Worm (Caenorhabditis elegans) whole organism, L3 larva: Measurements from ENCODE around the gene Y16B4A.2.

Source experiments
- R02D3.7 ChIP-seq: fragments of 150-350 bp; optimal IDR thresholded peaks from 2 replicates; lab custom pipeline; 2014; ENCODE audit warnings: missing biosample characterization, missing genetic modification characterization
- aly-2 ChIP-seq: fragments of 150-350 bp; optimal IDR thresholded peaks from 2 replicates; lab custom pipeline; 2014; ENCODE audit warnings: missing biosample characterization, missing genetic modification characterization
- ama-1 ChIP-seq: fragments of 150-350 bp; optimal IDR thresholded peaks from 2 replicates; lab custom pipeline; 2018
- ceh-28 ChIP-seq: fragments of 150-350 bp; optimal IDR thresholded peaks from 2 replicates; lab custom pipeline; 2014; ENCODE audit warnings: missing biosample characterization, missing genetic modification reagents, missing genetic modification characterization
- ceh-9 ChIP-seq: sonication (generic microtip); optimal IDR thresholded peaks from 2 replicates; lab custom pipeline; 2018; ENCODE audit warnings: missing biosample characterization, missing genetic modification characterization
- daf-12 ChIP-seq: fragments of 150-350 bp; optimal IDR thresholded peaks from 2 replicates; lab custom pipeline; 2014; ENCODE audit warnings: missing biosample characterization, missing genetic modification reagents, missing genetic modification characterization
- egl-5 ChIP-seq: fragments of 150-350 bp; optimal IDR thresholded peaks from 2 replicates; lab custom pipeline; 2017; ENCODE audit warnings: missing biosample characterization, missing genetic modification reagents, missing genetic modification characterization, inconsistent platforms
- elt-1 ChIP-seq: fragments of 150-350 bp; optimal IDR thresholded peaks from 2 replicates; lab custom pipeline; 2014; ENCODE audit warnings: missing biosample characterization, missing genetic modification characterization
- elt-2 ChIP-seq: sonication (generic microtip); optimal IDR thresholded peaks from 2 replicates; lab custom pipeline; 2016; ENCODE audit warnings: missing genetic modification reagents, mild to moderate bottlenecking, missing genetic modification characterization, missing compliant biosample characterization
- elt-3 ChIP-seq, 3 experiments: fragments of 150-350 bp in 1 of 3; sonication (generic microtip) in 2 of 3; optimal IDR thresholded peaks; 2 replicates in 2 of 3; 4 replicates in 1 of 3; lab custom pipeline; 2014 to 2017; ENCODE audit warnings: missing biosample characterization in 3 of 3, missing genetic modification characterization in 3 of 3
- eor-1 ChIP-seq, 2 experiments: fragments of 150-350 bp; optimal IDR thresholded peaks; 2 replicates each; lab custom pipeline; 2014 to 2018; ENCODE audit warnings: missing biosample characterization in 2 of 2, missing genetic modification characterization in 2 of 2
- fkh-2 ChIP-seq: fragments of 150-350 bp; optimal IDR thresholded peaks from 2 replicates; lab custom pipeline; 2014; ENCODE audit warnings: missing biosample characterization, missing genetic modification reagents, missing genetic modification characterization
- fos-1 ChIP-seq: fragments of 150-350 bp; optimal IDR thresholded peaks from 2 replicates; lab custom pipeline; 2014; ENCODE audit warnings: missing biosample characterization, missing genetic modification characterization
- hmg-11 ChIP-seq: sonication (generic microtip); optimal IDR thresholded peaks from 2 replicates; lab custom pipeline; 2016; ENCODE audit warnings: missing genetic modification characterization, missing compliant biosample characterization
- jun-1 ChIP-seq: fragments of 150-350 bp; optimal IDR thresholded peaks from 2 replicates; lab custom pipeline; 2014; ENCODE audit warnings: missing biosample characterization, missing genetic modification reagents, missing genetic modification characterization
- lin-39 ChIP-seq: fragments of 150-350 bp; optimal IDR thresholded peaks from 2 replicates; lab custom pipeline; 2018; ENCODE audit warnings: missing biosample characterization, missing genetic modification reagents, missing genetic modification characterization
- lsy-12 ChIP-seq: sonication (generic microtip); optimal IDR thresholded peaks from 2 replicates; lab custom pipeline; 2016; ENCODE audit warnings: mild to moderate bottlenecking, missing genetic modification characterization, missing compliant biosample characterization
- mdl-1 ChIP-seq: fragments of 150-350 bp; optimal IDR thresholded peaks from 2 replicates; lab custom pipeline; 2014; ENCODE audit warnings: missing biosample characterization, missing genetic modification characterization
- nhr-11 ChIP-seq: fragments of 150-350 bp; optimal IDR thresholded peaks from 2 replicates; lab custom pipeline; 2014; ENCODE audit warnings: missing biosample characterization, missing genetic modification characterization
- nhr-23 ChIP-seq: fragments of 150-350 bp; optimal IDR thresholded peaks from 2 replicates; lab custom pipeline; 2014; ENCODE audit warnings: missing biosample characterization, missing genetic modification reagents, missing genetic modification characterization
- nhr-237 ChIP-seq: fragments of 150-350 bp; optimal IDR thresholded peaks from 2 replicates; lab custom pipeline; 2014; ENCODE audit warnings: missing biosample characterization, missing genetic modification characterization
- nhr-25 ChIP-seq: sonication (generic microtip); optimal IDR thresholded peaks from 2 replicates; lab custom pipeline; 2017; ENCODE audit warnings: missing biosample characterization, missing genetic modification characterization
- nhr-43 ChIP-seq: sonication (generic microtip); optimal IDR thresholded peaks from 2 replicates; lab custom pipeline; 2016; ENCODE audit warnings: mild to moderate bottlenecking, missing genetic modification characterization, missing compliant biosample characterization; ENCODE audit not compliant: poor library complexity, severe bottlenecking
- nhr-67 ChIP-seq: fragments of 150-350 bp; optimal IDR thresholded peaks from 2 replicates; lab custom pipeline; 2014; ENCODE audit warnings: missing biosample characterization, missing genetic modification characterization
- nhr-76 ChIP-seq: fragments of 150-350 bp; sonication (generic microtip); optimal IDR thresholded peaks from 5 replicates; lab custom pipeline; 2014; ENCODE audit warnings: missing biosample characterization, missing genetic modification characterization
- pha-4 ChIP-seq: fragments of 150-350 bp; optimal IDR thresholded peaks from 2 replicates; lab custom pipeline; 2014; ENCODE audit warnings: missing biosample characterization, missing genetic modification reagents, missing genetic modification characterization
- pqm-1 ChIP-seq: fragments of 150-350 bp; optimal IDR thresholded peaks from 2 replicates; lab custom pipeline; 2017; ENCODE audit warnings: missing biosample characterization, missing genetic modification characterization, inconsistent platforms
- sea-2 ChIP-seq: fragments of 150-350 bp; sonication (generic microtip); optimal IDR thresholded peaks from 4 replicates; lab custom pipeline; 2014; ENCODE audit warnings: missing biosample characterization, missing genetic modification reagents, missing genetic modification characterization
- skn-1 ChIP-seq: fragments of 150-350 bp; optimal IDR thresholded peaks from 2 replicates; lab custom pipeline; 2014; ENCODE audit warnings: missing biosample characterization, missing genetic modification characterization
- tbx-2 ChIP-seq: sonication (generic microtip); optimal IDR thresholded peaks from 2 replicates; lab custom pipeline; 2016; ENCODE audit warnings: mild to moderate bottlenecking, missing genetic modification characterization, missing compliant biosample characterization
- unc-62 ChIP-seq: fragments of 150-350 bp; sonication (generic microtip); optimal IDR thresholded peaks from 4 replicates; lab custom pipeline; 2014; ENCODE audit warnings: missing biosample characterization, missing genetic modification reagents, missing genetic modification characterization
- ztf-11 ChIP-seq: fragments of 150-350 bp; optimal IDR thresholded peaks from 2 replicates; lab custom pipeline; 2014; ENCODE audit warnings: missing biosample characterization, missing genetic modification characterization
- ztf-4 ChIP-seq: fragments of 150-350 bp; optimal IDR thresholded peaks from 2 replicates; lab custom pipeline; 2014; ENCODE audit warnings: missing biosample characterization, missing genetic modification characterization

Gene Y16B4A.2

ce11 chrX:14767813-14768212 is 3.8 kb downstream of the Y16B4A.2 start:
- TF ChIP-seq sea-2 (GFP tag; lab: Kevin White, UChicago) (no peak), ceh-9 (tag; lab: Kevin White, UChicago) (no peak), hmg-11 (tag; lab: Kevin White, UChicago) (no peak), fos-1 (tag; lab: Kevin White, UChicago) (no peak), egl-5 (tag; lab: Kevin White, UChicago) (no peak), R02D3.7 (tag; lab: Kevin White, UChicago) (no peak), ceh-28 (tag; lab: Kevin White, UChicago) (no peak), lin-39 (no peak), jun-1 (tag; lab: Kevin White, UChicago) (no peak), daf-12 (no peak), unc-62 (GFP tag; lab: Kevin White, UChicago) (no peak), nhr-11 (no peak), nhr-76 (tag; lab: Kevin White, UChicago) (no peak), pqm-1 (tag; lab: Kevin White, UChicago) (no peak)

ce11 chrX:14761021-14761420 is 10.6 kb downstream of the Y16B4A.2 start, which contains the start of gene C05G5.5:
Gene C05G5.5 (minus strand): TSS chrX:14761121.
- TF ChIP-seq daf-12 (no peak), ztf-11 (no peak), elt-3 (tag; optimal IDR thresholded peaks at IDR 0.05; lab: Kevin White, UChicago) (no peak), nhr-76 (tag; lab: Kevin White, UChicago) (no peak), hmg-11 (tag; lab: Kevin White, UChicago) (no peak), eor-1 (tag; optimal IDR thresholded peaks at IDR 0.05; lab: Kevin White, UChicago) (no peak), nhr-43 (tag; lab: Kevin White, UChicago) (no peak), nhr-237 (tag; lab: Kevin White, UChicago) (no peak), fkh-2 (tag; lab: Kevin White, UChicago) (no peak), nhr-25 (tag; lab: Kevin White, UChicago) (no peak), fos-1 (tag; lab: Kevin White, UChicago) (no peak), ama-1 (lab: Kevin White, UChicago) (no peak), lin-39 (no peak), aly-2 (tag; lab: Kevin White, UChicago) (no peak), lsy-12 (no peak)

- no peak for TF ChIP-seq ztf-4 (tag; lab: Kevin White, UChicago)
Measured at ce11 chrX:14760166-14760565, 11.5 kb downstream of the Y16B4A.2 start.

DNA sequence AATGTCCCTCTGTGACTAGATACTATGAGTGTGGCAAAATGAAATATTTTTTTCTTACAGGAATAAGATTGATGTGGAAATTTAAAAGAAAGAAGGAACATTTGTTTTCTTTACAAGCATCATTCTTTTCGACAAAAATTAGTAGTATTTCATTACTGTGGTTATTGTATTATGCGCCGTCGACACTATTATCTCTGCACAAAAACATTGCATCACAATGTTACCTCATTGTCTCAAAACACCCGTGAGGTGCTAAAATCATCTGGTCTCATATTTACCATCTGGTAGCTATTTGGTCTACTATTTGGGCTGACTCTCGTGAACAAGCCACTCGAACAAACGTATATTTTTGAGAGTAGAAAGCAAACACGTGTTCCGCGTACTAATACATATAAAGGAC is 12.1 kb downstream of the Y16B4A.2 start:
- TF ChIP-seq pha-4 (peak; percentile 62), skn-1 (tag; lab: Kevin White, UChicago) (no peak)

DNA sequence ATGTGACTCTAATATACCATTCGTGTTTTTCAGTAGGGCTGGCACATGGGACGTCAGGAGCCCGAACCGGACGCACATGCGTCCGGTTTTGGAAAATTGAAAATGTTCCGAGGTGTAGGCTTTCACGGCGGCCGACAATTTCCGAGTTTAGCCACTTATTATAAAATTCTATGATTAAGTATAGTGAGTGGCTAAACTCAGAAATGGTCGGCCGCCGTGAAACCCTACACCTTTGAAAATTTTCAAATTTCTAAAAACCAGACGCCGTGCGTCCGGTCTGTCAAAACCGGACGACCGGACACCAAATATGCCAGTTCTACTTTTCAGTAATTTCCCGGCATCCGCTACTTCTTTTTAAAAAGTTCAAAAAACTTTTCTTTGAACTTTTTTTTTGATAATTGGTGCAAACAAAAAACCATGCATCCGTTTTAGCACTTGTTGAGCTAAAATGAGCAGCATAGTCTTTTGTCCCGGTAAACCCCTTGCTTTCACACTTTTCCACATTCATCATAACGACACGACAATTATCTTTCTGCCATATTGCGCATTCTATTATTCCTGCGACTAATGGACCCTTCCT is 13.9 kb downstream of the Y16B4A.2 start:
- no peak for TF ChIP-seq nhr-67 (tag; lab: Kevin White, UChicago)
- TF ChIP-seq tbx-2 = no peak
- TF ChIP-seq fos-1 (tag; lab: Kevin White, UChicago) = no peak
- no peak for TF ChIP-seq nhr-11
- no peak for TF ChIP-seq hmg-11 (tag; lab: Kevin White, UChicago)
- no peak for TF ChIP-seq sea-2 (GFP tag; lab: Kevin White, UChicago)
- TF ChIP-seq mdl-1 (tag; lab: Kevin White, UChicago) = no peak
- TF ChIP-seq nhr-76 (tag; lab: Kevin White, UChicago) = no peak
- TF ChIP-seq R02D3.7 (tag; lab: Kevin White, UChicago) = no peak
- TF ChIP-seq elt-1 (tag; lab: Kevin White, UChicago) = no peak
- TF ChIP-seq nhr-23 (tag; lab: Kevin White, UChicago) = no peak
- no peak for TF ChIP-seq ceh-28 (tag; lab: Kevin White, UChicago)
- TF ChIP-seq eor-1 (tag; optimal IDR thresholded peaks at IDR 0.05; lab: Kevin White, UChicago) = no peak
- TF ChIP-seq lsy-12 = no peak
- TF ChIP-seq fkh-2 (tag; lab: Kevin White, UChicago) = no peak

- TF ChIP-seq pqm-1 (tag; lab: Kevin White, UChicago) (no peak), nhr-43 (tag; lab: Kevin White, UChicago) (no peak), nhr-76 (tag; lab: Kevin White, UChicago) (no peak), elt-2 (tag; lab: Kevin White, UChicago) (no peak)
Measured at ce11 chrX:14756606-14757005, 15.0 kb downstream of the Y16B4A.2 start.
